Worm (Caenorhabditis elegans) whole organism, midembryonic: Measurements from ENCODE around the gene F11C1.4.

Experiments used
- T22C8.4 ChIP-seq: fragments of 200-800 bp; sonication (Bioruptor generic); IDR thresholded peaks from 2 replicates; pipeline ENCODE4 v1.3.6; 2022; ENCODE audit warnings: missing genetic modification characterization, missing compliant biosample characterization
- cog-1 ChIP-seq: sonication (generic microtip); optimal IDR thresholded peaks from 2 replicates; lab custom pipeline; 2016; ENCODE audit warnings: missing genetic modification characterization, missing compliant biosample characterization
- flt-1 ChIP-seq: fragments of 200-800 bp; sonication (Bioruptor generic); IDR thresholded peaks from 2 replicates; pipeline ENCODE4 v1.3.6; 2022; ENCODE audit warnings: missing genetic modification characterization, missing compliant biosample characterization
- klf-2 ChIP-seq: fragments of 200-800 bp; sonication (Bioruptor generic); conservative IDR thresholded peaks from 2 replicates; pipeline ENCODE4 v1.3.6; 2022; ENCODE audit warnings: missing genetic modification reagents, missing genetic modification characterization, missing compliant biosample characterization
- med-1 ChIP-seq: sonication (generic microtip); optimal IDR thresholded peaks from 2 replicates; lab custom pipeline; 2017; ENCODE audit warnings: missing genetic modification characterization, mild to moderate bottlenecking, missing compliant biosample characterization, antibody characterized with exemption, missing genetic modification reagents; ENCODE audit not compliant: insufficient read depth
- ref-1 ChIP-seq: fragments of 200-800 bp; sonication (Bioruptor generic); conservative IDR thresholded peaks from 2 replicates; pipeline ENCODE4 v1.3.6; 2022; ENCODE audit warnings: missing genetic modification reagents, missing genetic modification characterization, missing compliant biosample characterization
- tab-1 ChIP-seq: fragments of 200-800 bp; sonication (Bioruptor generic); IDR thresholded peaks from 2 replicates; pipeline ENCODE4 v1.3.6; 2022; ENCODE audit warnings: missing genetic modification characterization, missing compliant biosample characterization
- ztf-23 ChIP-seq: fragments of 200-800 bp; sonication (Bioruptor generic); IDR thresholded peaks from 2 replicates; pipeline ENCODE4 v1.3.6; 2022; ENCODE audit warnings: missing genetic modification reagents, missing genetic modification characterization, missing compliant biosample characterization
- ztf-29 ChIP-seq: fragments of 200-800 bp; sonication (Bioruptor generic); IDR thresholded peaks from 2 replicates; pipeline ENCODE4 v1.3.6; 2022; ENCODE audit warnings: missing genetic modification reagents, missing genetic modification characterization, missing compliant biosample characterization

The F11C1.4 gene

DNA sequence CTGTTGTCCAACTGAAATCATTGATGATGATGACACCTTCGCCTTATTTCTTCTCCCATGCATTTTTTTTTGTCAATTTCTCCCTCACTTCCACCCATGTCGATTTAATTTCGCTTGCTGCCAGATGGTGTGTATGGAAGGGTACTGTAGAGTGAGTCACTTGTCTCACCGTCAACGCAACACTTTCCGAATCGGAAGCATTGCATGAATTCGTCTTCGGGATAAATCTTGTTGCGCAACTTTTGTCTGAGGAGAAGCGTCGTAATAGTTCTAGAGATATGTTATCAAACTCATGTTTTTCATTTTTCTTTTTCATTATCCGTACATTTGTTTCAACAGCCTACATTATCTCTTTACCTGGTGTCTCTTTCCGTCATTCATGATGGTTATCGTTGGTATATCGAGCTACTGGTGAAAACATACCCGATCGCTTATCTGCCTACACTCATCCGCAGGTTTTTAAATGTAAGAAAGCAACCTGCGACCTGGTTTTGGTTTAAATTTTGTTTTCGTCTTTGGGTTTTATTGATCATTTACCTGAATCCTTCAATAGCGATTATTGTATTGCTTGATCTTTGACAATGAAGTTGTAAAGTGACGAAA lies 27.7 kb downstream of the F11C1.4 start:
- TF ChIP-seq ref-1 (GFP tag; lab: Robert Waterston, UW) = no peak
- TF ChIP-seq flt-1 (GFP tag; lab: Robert Waterston, UW) = no peak
- TF ChIP-seq T22C8.4 (GFP tag; lab: Robert Waterston, UW) = no peak
- TF ChIP-seq klf-2 (GFP tag; lab: Robert Waterston, UW) = no peak
- no peak for TF ChIP-seq cog-1
- TF ChIP-seq med-1 (GFP tag; lab: Kevin White, UChicago) = no peak
- TF ChIP-seq ztf-29 (GFP tag; lab: Robert Waterston, UW) = no peak
- TF ChIP-seq ztf-23 (GFP tag; lab: Robert Waterston, UW) = no peak
- TF ChIP-seq tab-1 = no peak

ce11 chrX:13005730-13006129 lies 28.9 kb downstream of the F11C1.4 start:
- no peak for TF ChIP-seq ztf-23 (GFP tag; lab: Robert Waterston, UW)
- TF ChIP-seq ref-1 (GFP tag; lab: Robert Waterston, UW) = no peak
- TF ChIP-seq cog-1 = no peak
- no peak for TF ChIP-seq tab-1
- no peak for TF ChIP-seq klf-2 (GFP tag; lab: Robert Waterston, UW)
- TF ChIP-seq ztf-29 (GFP tag; lab: Robert Waterston, UW) = no peak
- no peak for TF ChIP-seq T22C8.4 (GFP tag; lab: Robert Waterston, UW)
- TF ChIP-seq flt-1 (GFP tag; lab: Robert Waterston, UW) = no peak
- no peak for TF ChIP-seq med-1 (GFP tag; lab: Kevin White, UChicago)

ce11 chrX:13006328-13006727 lies 29.5 kb downstream of the F11C1.4 start:
- TF ChIP-seq med-1 (GFP tag; lab: Kevin White, UChicago) (no peak), tab-1 (no peak), T22C8.4 (GFP tag; lab: Robert Waterston, UW) (no peak), flt-1 (GFP tag; lab: Robert Waterston, UW) (no peak), ref-1 (GFP tag; lab: Robert Waterston, UW) (no peak), ztf-23 (GFP tag; lab: Robert Waterston, UW) (no peak), ztf-29 (GFP tag; lab: Robert Waterston, UW) (no peak), klf-2 (GFP tag; lab: Robert Waterston, UW) (no peak), cog-1 (no peak)

- TF ChIP-seq ztf-29 (GFP tag; lab: Robert Waterston, UW) (no peak), cog-1 (no peak), T22C8.4 (GFP tag; lab: Robert Waterston, UW) (no peak), flt-1 (GFP tag; lab: Robert Waterston, UW) (no peak), med-1 (GFP tag; lab: Kevin White, UChicago) (no peak), tab-1 (no peak), ref-1 (GFP tag; lab: Robert Waterston, UW) (no peak), ztf-23 (GFP tag; lab: Robert Waterston, UW) (no peak), klf-2 (GFP tag; lab: Robert Waterston, UW) (no peak)
Observed at ce11 chrX:13006734-13007133, 29.9 kb downstream of the F11C1.4 start.

DNA sequence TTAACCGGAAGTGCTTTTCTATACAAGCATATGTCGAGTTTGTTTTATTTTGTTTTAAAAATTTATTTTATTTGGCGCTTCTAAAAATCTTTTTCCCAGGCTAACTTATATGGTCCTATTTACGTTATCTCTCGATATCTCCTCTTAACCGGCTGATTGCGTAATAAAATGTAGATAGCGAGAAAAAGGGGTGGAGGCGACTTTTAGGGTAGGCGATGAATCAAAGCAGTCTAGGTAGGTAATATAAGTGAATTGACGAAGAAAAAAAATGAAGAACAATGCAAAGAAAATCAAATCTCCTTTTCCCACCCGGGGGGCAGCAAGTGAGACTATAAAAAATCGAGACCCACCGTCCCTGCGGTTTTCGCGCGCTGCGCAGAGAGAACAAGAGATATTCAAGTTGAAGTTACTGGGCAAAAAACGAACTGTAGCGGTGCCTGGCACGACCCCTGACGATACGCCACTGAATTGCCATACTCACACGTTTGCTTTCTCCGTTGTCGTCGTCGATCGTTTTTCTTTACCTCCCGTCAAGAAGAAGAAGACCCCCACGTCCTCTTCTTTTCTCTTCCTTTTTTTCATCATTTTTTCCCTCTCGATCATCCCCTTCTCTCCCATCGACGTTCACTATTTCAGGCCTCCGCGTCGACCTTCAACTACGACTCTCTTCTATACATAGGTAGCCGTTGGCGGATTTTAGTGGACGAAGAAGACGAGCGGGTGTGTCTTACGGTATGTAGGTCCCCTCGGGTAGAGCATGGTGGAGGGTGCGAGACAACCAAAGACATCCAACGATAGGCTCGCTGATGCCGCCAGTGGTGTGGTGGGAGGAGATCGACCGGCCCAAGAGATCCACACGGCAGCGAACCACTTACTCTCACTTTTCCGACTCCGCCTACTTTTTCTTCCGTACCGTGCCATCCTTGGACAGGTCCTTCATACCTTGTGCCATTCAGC lies 31.3 kb downstream of the F11C1.4 start, which contains the start of gene nhr-25:
nhr-25 (plus strand) TSS at position 637 of the 957 bp plus-strand sequence.
- TF ChIP-seq ref-1 (GFP tag; lab: Robert Waterston, UW) (no peak), klf-2 (GFP tag; lab: Robert Waterston, UW) (no peak), cog-1 (no peak), flt-1 (GFP tag; lab: Robert Waterston, UW) (no peak), ztf-23 (GFP tag; lab: Robert Waterston, UW) (no peak), T22C8.4 (GFP tag; lab: Robert Waterston, UW) (no peak), med-1 (GFP tag; lab: Kevin White, UChicago) (no peak), tab-1 (no peak), ztf-29 (GFP tag; lab: Robert Waterston, UW) (no peak)

ce11 chrX:13008895-13009294 lies 32.0 kb downstream of the F11C1.4 start:
- no peak for TF ChIP-seq cog-1
- no peak for TF ChIP-seq tab-1
- no peak for TF ChIP-seq T22C8.4 (GFP tag; lab: Robert Waterston, UW)
- TF ChIP-seq med-1 (GFP tag; lab: Kevin White, UChicago) = no peak
- no peak for TF ChIP-seq flt-1 (GFP tag; lab: Robert Waterston, UW)
- no peak for TF ChIP-seq ztf-29 (GFP tag; lab: Robert Waterston, UW)
- TF ChIP-seq ref-1 (GFP tag; lab: Robert Waterston, UW) = no peak
- no peak for TF ChIP-seq klf-2 (GFP tag; lab: Robert Waterston, UW)
- TF ChIP-seq ztf-23 (GFP tag; lab: Robert Waterston, UW) = no peak

DNA sequence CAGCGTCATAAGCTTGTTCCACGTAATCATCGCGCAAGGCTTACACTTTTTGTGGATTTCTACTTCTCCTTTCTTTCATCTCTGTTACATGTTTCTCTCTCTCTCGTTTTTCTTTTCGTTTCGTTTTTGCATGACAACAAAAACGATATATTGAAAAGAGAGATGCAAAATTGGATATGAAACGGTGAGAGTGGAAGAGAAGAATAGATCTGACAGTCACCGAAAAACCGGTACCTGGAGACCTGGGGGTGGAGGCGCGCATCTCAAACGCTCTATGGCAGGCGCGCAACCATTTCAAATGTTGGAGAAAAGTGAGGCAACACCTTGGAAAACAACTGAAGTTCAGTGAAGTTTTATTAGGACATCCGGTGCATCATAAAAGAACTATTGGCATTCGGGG lies 32.8 kb downstream of the F11C1.4 start:
- TF ChIP-seq ref-1 (GFP tag; lab: Robert Waterston, UW) = no peak
- no peak for TF ChIP-seq ztf-23 (GFP tag; lab: Robert Waterston, UW)

DNA sequence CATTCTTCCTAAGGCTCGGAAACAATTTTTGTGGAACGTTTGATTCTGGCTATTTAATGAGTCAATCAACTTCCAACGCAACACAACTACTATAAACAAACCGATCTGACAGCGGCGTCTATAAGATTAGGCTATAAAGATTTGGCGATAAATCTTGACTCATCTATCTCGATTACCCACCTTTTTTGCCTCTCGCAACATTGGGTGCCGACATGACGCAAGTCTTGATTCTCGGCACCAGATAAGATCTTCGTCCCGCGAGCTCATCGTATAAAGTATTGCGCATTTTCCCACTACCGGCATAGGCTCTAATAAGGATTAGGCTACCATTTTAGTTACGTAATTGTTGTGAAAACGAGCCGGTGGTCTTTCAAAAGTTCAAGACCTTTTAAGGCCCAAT lies 35.0 kb downstream of the F11C1.4 start:
- 0 out of 2 replicates have a peak, but pooled peaks have one; percentile 54 for TF ChIP-seq flt-1 (GFP tag; lab: Robert Waterston, UW)
- no peak for TF ChIP-seq ztf-29 (GFP tag; lab: Robert Waterston, UW)

DNA sequence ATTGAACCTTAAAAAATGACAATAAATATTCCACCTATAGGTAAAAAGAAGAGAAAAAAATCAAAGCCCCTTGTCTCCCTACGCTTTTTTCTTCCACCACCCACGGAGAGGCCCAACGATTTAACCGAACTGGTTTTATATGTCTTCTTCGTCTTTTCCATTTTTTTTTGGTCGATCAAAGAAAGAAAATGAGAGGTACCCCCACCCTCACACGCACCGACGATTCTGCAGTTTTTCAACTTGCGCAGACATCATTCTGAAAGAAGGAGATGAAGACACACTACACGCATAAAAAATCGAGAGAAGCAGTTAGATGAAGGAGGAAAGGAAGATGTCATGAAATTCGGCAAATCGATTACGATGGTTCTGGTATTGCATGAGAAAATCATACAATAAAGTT lies 37.5 kb downstream of the F11C1.4 start:
- no peak for TF ChIP-seq T22C8.4 (GFP tag; lab: Robert Waterston, UW)
- no peak for TF ChIP-seq flt-1 (GFP tag; lab: Robert Waterston, UW)
- TF ChIP-seq ztf-29 (GFP tag; lab: Robert Waterston, UW) = no peak
- no peak for TF ChIP-seq cog-1
- no peak for TF ChIP-seq ztf-23 (GFP tag; lab: Robert Waterston, UW)
- no peak for TF ChIP-seq klf-2 (GFP tag; lab: Robert Waterston, UW)
- no peak for TF ChIP-seq tab-1
- TF ChIP-seq med-1 (GFP tag; lab: Kevin White, UChicago) = no peak
- no peak for TF ChIP-seq ref-1 (GFP tag; lab: Robert Waterston, UW)
